Fruit fly (Drosophila melanogaster) whole organism: ENCODE measurements around the gene CkIIalpha-i3.

Source experiments
- EcR ChIP-seq, 2 experiments: fragments of >200 bp; optimal IDR thresholded peaks; 2 replicates each; lab custom pipeline; 2017; ENCODE audit warnings: missing biosample characterization in 2 of 2, missing genetic modification characterization in 2 of 2, missing genetic modification reagents in 2 of 2
- usp ChIP-seq: fragments of >200 bp; optimal IDR thresholded peaks from 2 replicates; lab custom pipeline; 2017; ENCODE audit warnings: missing biosample characterization, missing genetic modification characterization, mixed read lengths

DNA sequence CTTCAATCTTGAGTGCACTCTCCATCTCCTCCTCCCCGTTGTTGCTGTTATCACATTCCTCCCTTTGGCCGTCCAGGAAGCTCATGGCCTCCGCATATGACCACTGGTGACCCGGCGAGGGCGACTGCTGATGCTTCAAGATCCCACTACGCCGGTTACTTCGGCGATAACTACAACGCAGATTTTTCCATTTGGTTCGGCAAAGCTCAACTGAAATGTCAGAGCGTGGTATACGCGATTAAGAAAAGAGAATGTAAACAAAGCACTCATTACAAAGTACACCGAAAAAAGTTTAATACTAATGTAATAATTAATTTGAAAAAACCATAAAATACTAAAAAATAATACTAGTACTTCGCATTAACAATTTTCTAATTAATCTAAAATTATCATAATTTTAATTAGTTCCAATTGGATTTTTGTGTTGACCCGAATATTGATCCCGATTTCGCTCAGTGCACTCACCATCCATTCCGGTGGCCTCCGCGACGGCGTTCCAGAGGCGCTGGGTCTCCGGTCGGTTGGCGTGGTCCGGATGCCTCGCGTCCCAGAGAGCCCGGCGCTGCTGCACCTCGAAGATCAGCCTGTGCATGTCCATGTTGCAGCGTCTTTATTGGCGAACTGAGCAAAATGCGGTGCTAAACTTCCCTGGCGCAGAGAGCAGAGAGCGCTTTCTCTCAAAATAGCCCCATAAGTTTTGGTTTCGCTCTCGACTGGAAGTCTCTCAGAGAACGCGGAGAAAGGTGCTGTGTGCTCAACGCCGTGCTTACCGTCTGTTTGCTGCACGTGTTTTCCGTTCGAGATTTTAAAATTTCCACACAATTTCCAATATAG lies 28.3 kb upstream of the CkIIalpha-i3 start:
- TF ChIP-seq usp (GFP tag; lab: Kevin White, UChicago) (no peak), EcR (GFP tag; optimal IDR thresholded peaks at IDR 0.05; lab: Kevin White, UChicago) (peak in 1 of 2 experiments; percentile 44)
